Worm (Caenorhabditis elegans): Measurements from ENCODE around the gene F44A6.3.

F44A6.3 gene

ce11 chrX:10245617-10246016 is 33.0 kb downstream of the F44A6.3 start:
- TF ChIP-seq mes-2 (tag; optimal IDR thresholded peaks at IDR 0.05; ENCODE audit: poor library complexity, severe bottlenecking), result no peak
- TF ChIP-seq unc-62 (GFP tag; optimal IDR thresholded peaks at IDR 0.05 in 1 of 2), result peak in 1 of 2 experiments; percentile 59
- TF ChIP-seq unc-62 (tag; optimal IDR thresholded peaks at IDR 0.05), result no peak

- TF ChIP-seq Y5F2A.4 (GFP tag; optimal IDR thresholded peaks at IDR 0.05) (no peak), nhr-76 (tag; optimal IDR thresholded peaks at IDR 0.05) (no peak), F44E2.7 (GFP tag; IDR thresholded peaks at IDR 0.05) (no peak), lin-1 (GFP tag; IDR thresholded peaks at IDR 0.05) (no peak), skn-1 (tag; optimal IDR thresholded peaks at IDR 0.05) (no peak), mes-2 (tag; optimal IDR thresholded peaks at IDR 0.05; ENCODE audit: poor library complexity, severe bottlenecking) (no peak), hlh-30 (tag; optimal IDR thresholded peaks at IDR 0.05; ENCODE audit: insufficient read depth) (no peak), F26F4.8 (GFP tag; conservative IDR thresholded peaks at IDR 0.05) (no peak), saeg-2 (GFP tag; IDR thresholded peaks at IDR 0.05) (no peak), unc-130 (GFP tag; optimal IDR thresholded peaks at IDR 0.05) (no peak), zag-1 (tag; optimal IDR thresholded peaks at IDR 0.05) (no peak), fkh-10 (GFP tag; optimal IDR thresholded peaks at IDR 0.05) (no peak), nhr-41 (GFP tag; IDR thresholded peaks at IDR 0.05) (no peak), nhr-25 (tag; optimal IDR thresholded peaks at IDR 0.05; ENCODE audit: borderline replicate concordance, insufficient read depth) (no peak), snpc-4 (tag; optimal IDR thresholded peaks at IDR 0.05) (no peak), arid-1 (GFP tag; conservative IDR thresholded peaks at IDR 0.05) (no peak), nhr-111 (GFP tag; optimal IDR thresholded peaks at IDR 0.05) (no peak), lin-13 (GFP tag; optimal IDR thresholded peaks at IDR 0.05) (no peak)
These were observed 37.1 kb downstream of the F44A6.3 start for ce11 chrX:10249685-10250084.

- TF ChIP-seq lsy-2 (tag; optimal IDR thresholded peaks at IDR 0.05) (no peak), ceh-28 (tag; optimal IDR thresholded peaks at IDR 0.05) (no peak), set-16 (GFP tag; IDR thresholded peaks at IDR 0.05) (no peak), ZK546.5 (tag; optimal IDR thresholded peaks at IDR 0.05) (no peak), unc-62 (GFP tag; optimal IDR thresholded peaks at IDR 0.05 in 1 of 2) (peak in 1 of 2 experiments; percentile 37), unc-62 (tag; optimal IDR thresholded peaks at IDR 0.05) (no peak), F44E2.7 (GFP tag; IDR thresholded peaks at IDR 0.05) (no peak), mxl-3 (GFP tag; optimal IDR thresholded peaks at IDR 0.05) (no peak), ceh-32 (tag; optimal IDR thresholded peaks at IDR 0.05; ENCODE audit: poor library complexity) (no peak)
These were observed 40.2 kb downstream of the F44A6.3 start, which contains the start of gene C14H10.2 for ce11 chrX:10252781-10253180. C14H10.2 (minus strand) TSS chrX:10252881.

ce11 chrX:10254068-10254467 is 41.5 kb downstream of the F44A6.3 start:
- TF ChIP-seq ceh-32 (tag; optimal IDR thresholded peaks at IDR 0.05; ENCODE audit: poor library complexity) (no peak), zfp-2 (tag; optimal IDR thresholded peaks at IDR 0.05) (no peak), mxl-3 (GFP tag; optimal IDR thresholded peaks at IDR 0.05) (no peak), unc-62 (GFP tag; optimal IDR thresholded peaks at IDR 0.05 in 1 of 2) (peak in 1 of 2 experiments; percentile 43), unc-62 (tag; optimal IDR thresholded peaks at IDR 0.05) (no peak), hlh-30 (tag; optimal IDR thresholded peaks at IDR 0.05; ENCODE audit: insufficient read depth) (peak; percentile 27), nhr-111 (GFP tag; optimal IDR thresholded peaks at IDR 0.05) (no peak), set-16 (GFP tag; IDR thresholded peaks at IDR 0.05) (no peak), cey-2 (tag; optimal IDR thresholded peaks at IDR 0.05; ENCODE audit: borderline replicate concordance, insufficient read depth) (no peak), daf-16 (GFP tag; optimal IDR thresholded peaks at IDR 0.05) (peak in 1 of 2 experiments; percentile 54), daf-16 (tag; optimal IDR thresholded peaks at IDR 0.05) (no peak), pha-4 (GFP tag; IDR thresholded peaks at IDR 0.05) (no peak), pha-4 (tag; optimal IDR thresholded peaks at IDR 0.05) (no peak), lin-13 (GFP tag; optimal IDR thresholded peaks at IDR 0.05) (no peak)

- TF ChIP-seq unc-39 (tag; optimal IDR thresholded peaks at IDR 0.05) (no peak), dmd-8 (GFP tag; IDR thresholded peaks at IDR 0.05) (no peak), ztf-7 (tag; optimal IDR thresholded peaks at IDR 0.05) (no peak), snpc-4 (tag; optimal IDR thresholded peaks at IDR 0.05) (no peak), zfp-3 (GFP tag; conservative IDR thresholded peaks at IDR 0.05) (no peak), fkh-10 (GFP tag; optimal IDR thresholded peaks at IDR 0.05) (no peak)
These were observed 47.5 kb downstream of the F44A6.3 start, which contains the start of gene C32A9.1 for ce11 chrX:10260035-10260434. C32A9.1 (minus strand) TSS chrX:10260135.
